Worm (Caenorhabditis elegans) whole organism, L4 larva: ENCODE data around the gene dpy-10.
A peak's percentile ranks its signal among the peaks of the same experiment; 100 is the strongest.

Experiments
- F49E8.2 ChIP-seq: sonication (generic microtip); optimal IDR thresholded peaks from 2 replicates; lab custom pipeline; 2016; ENCODE audit warnings: missing compliant biosample characterization, mild to moderate bottlenecking, missing genetic modification characterization, borderline replicate concordance
- T26A8.4 ChIP-seq: fragments of 200-800 bp; sonication (Bioruptor generic); IDR thresholded peaks from 2 replicates; pipeline ENCODE4 v1.3.6; 2022; ENCODE audit warnings: missing genetic modification characterization, missing compliant biosample characterization
- Y5F2A.4 ChIP-seq: fragments of 200-800 bp; sonication (Bioruptor generic); optimal IDR thresholded peaks from 2 replicates; lab custom pipeline; 2018; ENCODE audit warnings: mild to moderate bottlenecking, missing genetic modification characterization, missing compliant biosample characterization
- Y75B8A.6 ChIP-seq: fragments of 200-800 bp; sonication (Bioruptor generic); IDR thresholded peaks from 2 replicates; pipeline ENCODE4 v1.3.6; 2022; ENCODE audit warnings: missing genetic modification reagents, missing genetic modification characterization, missing compliant biosample characterization
- ZK337.2 ChIP-seq: fragments of 200-800 bp; sonication (Bioruptor generic); IDR thresholded peaks from 2 replicates; pipeline ENCODE4 v1.3.6; 2022; ENCODE audit warnings: missing genetic modification reagents, missing genetic modification characterization, missing compliant biosample characterization
- aly-2 ChIP-seq: sonication (generic microtip); optimal IDR thresholded peaks from 2 replicates; lab custom pipeline; 2018; ENCODE audit warnings: missing biosample characterization, missing genetic modification characterization
- ceh-20 ChIP-seq: fragments of 200-800 bp; sonication (Bioruptor generic); IDR thresholded peaks from 2 replicates; pipeline ENCODE4 v1.3.6; 2022; ENCODE audit warnings: missing genetic modification reagents, missing genetic modification characterization, missing compliant biosample characterization
- ceh-28 ChIP-seq: fragments of 150-350 bp; optimal IDR thresholded peaks from 2 replicates; lab custom pipeline; 2014; ENCODE audit warnings: missing biosample characterization, missing genetic modification reagents, missing genetic modification characterization
- ceh-32 ChIP-seq: sonication (generic microtip); optimal IDR thresholded peaks from 2 replicates; lab custom pipeline; 2016; ENCODE audit warnings: mild to moderate bottlenecking, missing genetic modification characterization, missing compliant biosample characterization; ENCODE audit not compliant: poor library complexity
- ceh-62 ChIP-seq: sonication (generic microtip); optimal IDR thresholded peaks from 2 replicates; lab custom pipeline; 2017; ENCODE audit warnings: missing biosample characterization, missing genetic modification characterization
- ces-1 ChIP-seq: fragments of 150-350 bp; sonication (generic microtip); optimal IDR thresholded peaks from 4 replicates; lab custom pipeline; 2014; ENCODE audit warnings: missing biosample characterization, missing genetic modification reagents, missing genetic modification characterization
- ctbp-1 ChIP-seq: fragments of 200-800 bp; sonication (Bioruptor generic); IDR thresholded peaks from 2 replicates; pipeline ENCODE4 v1.3.6; 2022; ENCODE audit warnings: missing genetic modification reagents, missing genetic modification characterization, missing compliant biosample characterization
- daf-12 ChIP-seq: fragments of 150-350 bp; optimal IDR thresholded peaks from 2 replicates; lab custom pipeline; 2014; ENCODE audit warnings: missing biosample characterization, missing genetic modification reagents, missing genetic modification characterization
- daf-16 ChIP-seq, 3 experiments: sonication (generic microtip); optimal IDR thresholded peaks; 2 replicates each; lab custom pipeline; 2016 to 2017; ENCODE audit warnings: missing genetic modification characterization in 3 of 3, missing genetic modification reagents in 3 of 3, mild to moderate bottlenecking in 2 of 3, missing compliant biosample characterization in 2 of 3, missing biosample characterization in 1 of 3, moderate library complexity in 1 of 3
- dmd-6 ChIP-seq: fragments of 200-800 bp; sonication (Bioruptor generic); IDR thresholded peaks from 2 replicates; pipeline ENCODE4 v1.3.6; 2022; ENCODE audit warnings: missing genetic modification reagents, missing genetic modification characterization, missing compliant biosample characterization
- dpl-1 ChIP-seq: fragments of 150-350 bp; optimal IDR thresholded peaks from 2 replicates; lab custom pipeline; 2014; ENCODE audit warnings: missing biosample characterization, missing genetic modification reagents, missing genetic modification characterization
- duxl-1 ChIP-seq: sonication (generic microtip); optimal IDR thresholded peaks from 2 replicates; lab custom pipeline; 2016; ENCODE audit warnings: mild to moderate bottlenecking, missing genetic modification characterization, moderate library complexity, missing compliant biosample characterization; ENCODE audit not compliant: poor library complexity
- egl-27 ChIP-seq: sonication (generic microtip); optimal IDR thresholded peaks from 3 replicates; lab custom pipeline; 2017; ENCODE audit warnings: missing biosample characterization, missing genetic modification reagents, missing genetic modification characterization
- egl-43 ChIP-seq: fragments of 200-800 bp; sonication (Bioruptor generic); IDR thresholded peaks from 2 replicates; pipeline ENCODE4 v1.3.6; 2022; ENCODE audit warnings: missing genetic modification reagents, missing genetic modification characterization, missing compliant biosample characterization
- fkh-10 ChIP-seq: fragments of 150-350 bp; optimal IDR thresholded peaks from 2 replicates; lab custom pipeline; 2014; ENCODE audit warnings: missing biosample characterization, missing genetic modification reagents, missing genetic modification characterization
- hif-1 ChIP-seq, 2 experiments: sonication (generic microtip); optimal IDR thresholded peaks; 2 replicates each; lab custom pipeline; 2016 to 2017; ENCODE audit warnings: missing compliant biosample characterization in 2 of 2, missing genetic modification characterization in 2 of 2, missing genetic modification reagents in 2 of 2, missing genotype in 2 of 2, mild to moderate bottlenecking in 1 of 2
- hlh-11 ChIP-seq: fragments of 200-800 bp; sonication (Bioruptor generic); optimal IDR thresholded peaks from 2 replicates; lab custom pipeline; 2018; ENCODE audit warnings: mild to moderate bottlenecking, missing genetic modification characterization, missing compliant biosample characterization
- hlh-30 ChIP-seq: sonication (generic microtip); optimal IDR thresholded peaks from 2 replicates; lab custom pipeline; 2017; ENCODE audit warnings: antibody characterized with exemption, mild to moderate bottlenecking, missing genetic modification characterization, missing compliant biosample characterization; ENCODE audit not compliant: insufficient read depth
- jun-1 ChIP-seq: fragments of 150-350 bp; optimal IDR thresholded peaks from 2 replicates; lab custom pipeline; 2014; ENCODE audit warnings: missing biosample characterization, missing genetic modification reagents, missing genetic modification characterization
- lin-13 ChIP-seq: fragments of 150-350 bp; optimal IDR thresholded peaks from 2 replicates; lab custom pipeline; 2014; ENCODE audit warnings: missing biosample characterization, missing genetic modification reagents, missing genetic modification characterization
- lin-29 ChIP-seq: fragments of 200-800 bp; sonication (Bioruptor generic); IDR thresholded peaks from 2 replicates; pipeline ENCODE4 v1.3.6; 2022; ENCODE audit warnings: missing genetic modification reagents, missing genetic modification characterization, missing compliant biosample characterization
- lin-38 ChIP-seq: fragments of 200-800 bp; sonication (Bioruptor generic); IDR thresholded peaks from 2 replicates; pipeline ENCODE4 v1.3.6; 2022; ENCODE audit warnings: missing genetic modification reagents, missing genetic modification characterization, missing compliant biosample characterization
- lsy-2 ChIP-seq, 2 experiments: fragments of 150-350 bp in 1 of 2; sonication (generic microtip) in 1 of 2; optimal IDR thresholded peaks; 2 replicates each; lab custom pipeline; 2014 to 2017; ENCODE audit warnings: missing biosample characterization in 2 of 2, missing genetic modification characterization in 2 of 2
- mep-1 ChIP-seq: fragments of 150-350 bp; sonication (generic microtip); optimal IDR thresholded peaks from 3 replicates; lab custom pipeline; 2014; ENCODE audit warnings: missing biosample characterization, missing genetic modification characterization
- mes-2 ChIP-seq: sonication (generic microtip); optimal IDR thresholded peaks from 2 replicates; lab custom pipeline; 2016; ENCODE audit warnings: missing genotype, mild to moderate bottlenecking, missing genetic modification characterization, missing compliant biosample characterization; ENCODE audit not compliant: poor library complexity, severe bottlenecking
- mxl-3 ChIP-seq: fragments of 200-800 bp; sonication (Bioruptor generic); optimal IDR thresholded peaks from 2 replicates; lab custom pipeline; 2018; ENCODE audit warnings: mild to moderate bottlenecking, missing genetic modification characterization, missing compliant biosample characterization
- nhr-102 ChIP-seq: sonication (generic microtip); optimal IDR thresholded peaks from 2 replicates; lab custom pipeline; 2016; ENCODE audit warnings: mild to moderate bottlenecking, missing genetic modification characterization, moderate library complexity, missing compliant biosample characterization
- nhr-237 ChIP-seq: sonication (generic microtip); optimal IDR thresholded peaks from 2 replicates; lab custom pipeline; 2017; ENCODE audit warnings: missing biosample characterization, missing genetic modification characterization
- nhr-42 ChIP-seq: fragments of 200-800 bp; sonication (Bioruptor generic); IDR thresholded peaks from 2 replicates; pipeline ENCODE4 v1.3.6; 2022; ENCODE audit warnings: missing genetic modification characterization, missing compliant biosample characterization
- nhr-6 ChIP-seq: fragments of 150-350 bp; optimal IDR thresholded peaks from 2 replicates; lab custom pipeline; 2014; ENCODE audit warnings: missing biosample characterization, missing genetic modification characterization
- nhr-76 ChIP-seq: fragments of 150-350 bp; optimal IDR thresholded peaks from 2 replicates; lab custom pipeline; 2014; ENCODE audit warnings: missing biosample characterization, missing genetic modification characterization
- rbr-2 ChIP-seq: sonication (generic microtip); optimal IDR thresholded peaks from 2 replicates; lab custom pipeline; 2016; ENCODE audit warnings: missing genotype, missing genetic modification characterization, missing compliant biosample characterization
- spr-1 ChIP-seq: sonication (generic microtip); optimal IDR thresholded peaks from 2 replicates; lab custom pipeline; 2016; ENCODE audit warnings: mild to moderate bottlenecking, missing genetic modification characterization, missing compliant biosample characterization
- tag-97 ChIP-seq: fragments of 200-800 bp; sonication (Bioruptor generic); IDR thresholded peaks from 2 replicates; pipeline ENCODE4 v1.3.6; 2022; ENCODE audit warnings: missing genetic modification characterization, missing compliant biosample characterization
- unc-62 ChIP-seq, 3 experiments: fragments of 150-350 bp in 1 of 3; sonication (generic microtip); optimal IDR thresholded peaks in 2 of 3; peaks in 1 of 3; 1 replicate in 1 of 3; 2 replicates in 2 of 3; lab custom pipeline; 2014 to 2017; ENCODE audit warnings: missing biosample characterization in 3 of 3, missing genetic modification characterization in 3 of 3, missing genetic modification reagents in 3 of 3, missing genotype in 1 of 3
- vab-7 ChIP-seq: fragments of 200-800 bp; sonication (Bioruptor generic); IDR thresholded peaks from 2 replicates; pipeline ENCODE4 v1.3.6; 2022; ENCODE audit warnings: missing genetic modification reagents, missing genetic modification characterization, missing compliant biosample characterization

Gene dpy-10

DNA sequence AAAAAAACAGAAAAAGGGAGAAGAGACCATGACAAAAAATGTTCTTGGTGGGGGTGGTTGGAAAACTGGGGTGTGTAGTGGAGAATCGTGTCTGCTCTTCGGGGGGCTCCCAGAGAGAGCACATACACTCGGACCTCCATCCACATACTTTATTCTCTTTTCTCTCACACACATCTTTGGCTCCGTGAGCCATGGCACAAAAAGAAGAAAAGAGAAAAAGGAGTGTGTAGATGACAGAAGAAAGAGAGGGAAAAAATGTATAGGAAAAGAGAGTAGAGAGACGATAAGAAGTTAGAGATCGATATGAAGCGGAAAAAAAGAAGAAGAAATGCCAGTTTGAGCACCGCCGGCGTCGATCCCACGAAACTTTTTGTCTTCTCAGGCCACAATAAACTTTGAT is 3.0 kb downstream of the dpy-10 start (continued):
- TF ChIP-seq nhr-102 (no peak), ceh-32 (no peak), lsy-2 (tag; optimal IDR thresholded peaks at IDR 0.05; lab: Kevin White, UChicago) (peak in 1 of 2 experiments; percentile 53), F49E8.2 (tag; lab: Kevin White, UChicago) (no peak), nhr-237 (no peak), ceh-20 (peak; percentile 59; the same call in 1 of the 2 replicates), mxl-3 (GFP tag; lab: Kevin White, UChicago) (no peak)
- TF ChIP-seq, all 104 proteins: peak for 10

DNA sequence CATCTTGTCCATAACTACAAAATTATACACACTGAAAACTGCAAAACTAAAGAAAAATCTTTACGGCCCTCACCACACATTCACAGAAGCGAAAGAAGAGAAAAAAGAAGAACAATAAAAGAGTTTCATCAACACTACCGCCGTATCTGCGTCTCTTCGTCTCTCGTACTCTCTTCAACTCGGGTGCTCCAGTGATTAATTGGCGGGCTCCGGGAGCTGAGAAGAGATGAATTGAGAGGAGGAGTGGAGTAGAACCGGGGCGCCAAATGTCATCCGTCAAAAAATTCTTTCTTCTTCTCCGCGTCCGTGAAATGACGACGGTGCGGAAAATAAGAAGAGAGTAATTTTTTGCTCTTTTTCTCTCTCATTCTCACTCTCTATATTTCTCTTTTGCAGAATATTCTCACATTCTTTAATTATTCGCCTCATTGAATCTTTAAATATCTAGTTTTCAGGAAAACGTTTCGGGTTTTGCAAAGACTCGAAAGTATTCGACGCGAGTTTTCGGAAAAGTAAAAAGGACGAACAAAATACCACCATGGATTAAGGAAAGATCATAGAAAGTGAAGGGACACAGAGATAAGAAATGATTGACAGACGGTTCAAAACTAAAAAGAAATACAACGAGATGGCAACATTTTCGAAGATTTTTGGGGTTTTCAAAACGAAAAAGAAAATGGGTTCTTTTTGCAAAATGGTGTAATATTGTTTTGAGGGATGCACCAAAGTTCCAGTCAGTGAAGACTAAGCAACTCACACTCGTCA is 4.3 kb downstream of the dpy-10 start:
- TF ChIP-seq mep-1 (peak; percentile 20), egl-43 (GFP tag; lab: Robert Waterston, UW) (0 out of 2 replicates have a peak, but pooled peaks have one; percentile 35), dmd-6 (GFP tag; lab: Robert Waterston, UW) (0 out of 2 replicates have a peak, but pooled peaks have one; percentile 18), F49E8.2 (tag; lab: Kevin White, UChicago) (no peak), hif-1 (tag; optimal IDR thresholded peaks at IDR 0.05; lab: Kevin White, UChicago) (peak in 1 of 2 experiments; percentile 28), ctbp-1 (0 out of 2 replicates have a peak, but pooled peaks have one; percentile 45), ceh-20 (peak; percentile 66; the same call in 1 of the 2 replicates), ceh-28 (no peak), rbr-2 (peak; percentile 7), daf-16 (GFP tag; optimal IDR thresholded peaks at IDR 0.05; lab: Kevin White, UChicago) (peak in 1 of 2 experiments; percentile 58), daf-16 (tag; optimal IDR thresholded peaks at IDR 0.05; lab: Kevin White, UChicago) (no peak), lsy-2 (tag; optimal IDR thresholded peaks at IDR 0.05; lab: Kevin White, UChicago) (peak in 1 of 2 experiments; percentile 51), hlh-11 (tag; lab: Kevin White, UChicago) (peak; percentile 29), mes-2 (tag; lab: Kevin White, UChicago) (no peak), duxl-1 (tag; lab: Kevin White, UChicago) (no peak), nhr-42 (GFP tag; lab: Robert Waterston, UW) (no peak)

DNA sequence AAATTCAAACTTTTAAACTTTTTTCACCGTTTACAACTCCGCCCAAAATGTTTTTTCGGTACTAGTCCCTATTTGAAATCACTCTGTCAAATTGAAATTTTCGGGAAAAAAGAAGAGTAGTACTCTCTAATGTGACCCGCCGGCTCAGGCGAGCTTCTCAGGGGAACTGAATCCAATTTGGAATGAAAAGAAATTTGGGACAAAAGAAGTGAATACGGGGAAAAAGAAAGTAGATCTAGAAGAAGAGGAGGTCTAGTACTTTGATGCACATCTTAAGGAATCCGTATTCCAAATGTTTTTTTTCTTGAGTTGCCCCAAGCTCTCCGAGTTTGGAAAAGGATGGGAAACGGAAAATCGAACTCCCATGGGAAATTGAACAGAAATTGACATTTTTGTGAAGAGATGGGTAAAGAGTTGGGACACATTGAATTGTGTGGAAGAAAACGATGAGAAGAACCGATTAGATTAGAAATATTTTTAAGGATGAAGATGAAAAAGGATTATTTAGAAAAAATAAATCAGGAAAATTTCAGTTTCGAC is 5.4 kb downstream of the dpy-10 start:
- TF ChIP-seq unc-62 (GFP tag; optimal IDR thresholded peaks at IDR 0.05 in 1 of 2; lab: Kevin White, UChicago): peak in 1 of 2 experiments; percentile 67
- no peak for TF ChIP-seq unc-62 (tag; optimal IDR thresholded peaks at IDR 0.05; lab: Kevin White, UChicago)
- no peak for TF ChIP-seq ceh-62
- no peak for TF ChIP-seq ZK337.2 (GFP tag; lab: Robert Waterston, UW)
- TF ChIP-seq Y75B8A.6: no peak
- 0 out of 2 replicates have a peak, but pooled peaks have one; percentile 16 for TF ChIP-seq ctbp-1
- peak; percentile 39 for TF ChIP-seq fkh-10 (GFP tag; lab: Kevin White, UChicago)
- TF ChIP-seq T26A8.4 (GFP tag; lab: Robert Waterston, UW): no peak
- no peak for TF ChIP-seq lin-38 (GFP tag; lab: Robert Waterston, UW)
- TF ChIP-seq lin-29: no peak
- TF ChIP-seq daf-12 (tag; lab: Kevin White, UChicago): no peak
- TF ChIP-seq nhr-76 (tag; lab: Kevin White, UChicago): no peak
- TF ChIP-seq dpl-1 (GFP tag; lab: Kevin White, UChicago): no peak
- TF ChIP-seq egl-27 (tag; lab: Kevin White, UChicago): no peak
- no peak for TF ChIP-seq vab-7
- no peak for TF ChIP-seq ces-1 (GFP tag; lab: Kevin White, UChicago)
- TF ChIP-seq aly-2 (tag; lab: Kevin White, UChicago): no peak
- no peak for TF ChIP-seq spr-1
- no peak for TF ChIP-seq jun-1 (tag; lab: Kevin White, UChicago)
- TF ChIP-seq nhr-6 (tag; lab: Kevin White, UChicago): no peak
- no peak for TF ChIP-seq tag-97 (GFP tag; lab: Robert Waterston, UW)
- TF ChIP-seq Y5F2A.4 (GFP tag; lab: Kevin White, UChicago): no peak
- no peak for TF ChIP-seq lin-13
- no peak for TF ChIP-seq hlh-30
- TF ChIP-seq, all 104 proteins: peak for 3
